Fruit fly (Drosophila melanogaster) whole organism, larva: ENCODE data around the gene Akt.

Experiments
- noc ChIP-seq: fragments of 200-800 bp; sonication (Bioruptor generic); optimal IDR thresholded peaks from 3 replicates; lab custom pipeline; 2019; ENCODE audit warnings: missing biosample characterization, mild to moderate bottlenecking, missing genetic modification characterization, moderate library complexity

Akt gene

DNA sequence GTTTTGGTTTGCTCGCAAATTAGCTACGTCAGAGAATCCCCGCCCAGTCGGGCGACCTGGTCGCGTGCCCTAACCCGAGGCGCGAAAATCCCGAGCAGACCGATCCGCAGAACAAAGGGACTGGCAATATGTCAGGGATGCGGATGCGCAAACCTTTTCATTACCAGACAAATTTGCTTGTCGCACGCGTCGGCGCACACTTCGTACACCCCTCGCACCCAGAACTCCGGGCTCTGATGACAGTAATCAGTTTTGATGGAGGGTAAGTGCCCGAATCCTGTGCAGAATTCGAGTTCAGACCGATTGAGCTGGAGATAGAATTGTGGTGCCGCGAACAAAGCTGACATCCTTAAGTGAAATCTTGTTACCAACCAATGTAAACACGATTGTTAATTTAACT is 53.3 kb downstream of the Akt start:
- no peak for TF ChIP-seq noc (tag; lab: Kevin White, UChicago)

DNA sequence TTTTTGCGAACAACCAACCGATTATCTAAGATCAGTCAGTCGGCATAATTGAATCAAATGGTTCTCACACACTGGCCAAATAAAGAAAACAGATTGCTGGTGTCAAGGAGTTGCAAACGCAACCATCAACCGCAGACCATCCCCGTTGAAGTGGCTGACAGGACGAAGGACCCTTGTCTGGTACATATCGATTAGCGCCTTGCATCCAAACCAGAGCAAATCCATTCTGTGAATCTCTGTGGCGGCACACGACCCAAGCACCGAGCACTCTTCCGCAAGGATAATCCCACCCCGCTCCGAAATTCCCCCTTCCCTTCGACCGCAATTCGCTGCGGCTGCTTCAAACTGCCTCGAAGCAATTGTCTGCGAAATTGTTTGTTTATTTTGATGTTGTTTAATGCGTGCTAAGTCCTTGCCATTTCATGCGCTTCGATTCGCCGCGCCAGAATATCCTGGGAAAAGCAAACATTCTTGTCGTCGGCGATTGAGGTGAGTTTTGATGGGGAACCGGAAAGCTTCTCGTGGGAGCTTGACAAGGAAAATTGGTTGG is 54.4 kb downstream of the Akt start:
- TF ChIP-seq noc (tag; lab: Kevin White, UChicago) = no peak

DNA sequence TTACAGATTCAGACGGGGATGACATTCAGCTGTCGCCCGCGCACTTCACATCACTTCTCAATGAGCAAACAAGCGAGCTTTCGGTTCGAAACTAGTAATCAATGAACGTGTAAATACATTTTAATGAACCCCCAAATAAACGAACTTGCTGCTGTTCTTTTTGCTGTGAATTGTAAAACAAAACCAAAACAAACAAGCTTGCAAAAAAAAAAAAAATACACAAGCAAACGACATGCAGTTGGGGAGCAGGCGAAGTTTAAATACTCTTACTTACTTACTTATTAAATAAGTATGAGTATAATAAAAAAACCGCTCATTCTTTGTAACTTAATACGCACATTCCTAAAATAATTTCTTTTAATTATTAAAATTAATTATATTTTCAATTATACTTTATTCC is 55.2 kb downstream of the Akt start:
- no peak for TF ChIP-seq noc (tag; lab: Kevin White, UChicago)

DNA sequence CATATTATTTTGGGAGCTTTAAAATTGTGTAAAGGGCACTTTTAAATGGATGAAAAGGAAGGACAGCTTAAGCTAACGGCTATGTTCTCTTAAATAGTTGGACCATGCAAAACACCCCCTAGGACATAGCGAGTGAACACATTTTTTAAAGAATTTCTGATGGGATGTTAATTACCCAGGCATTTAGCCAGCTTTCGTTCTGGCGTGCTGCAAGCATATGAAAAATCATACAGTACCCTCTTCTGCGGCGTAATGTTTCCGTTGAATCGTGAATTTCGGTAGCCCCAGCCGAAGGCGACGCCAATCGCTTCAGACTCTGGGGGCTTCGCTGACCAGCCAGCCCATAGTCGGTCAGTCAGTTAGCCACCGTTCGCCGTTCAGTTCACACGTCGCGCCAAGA is 55.7 kb downstream of the Akt start, which contains the start of gene CG6006:
Gene CG6006 (plus strand): TSS at position 301 of the 400 bp plus-strand sequence.
- TF ChIP-seq noc (tag; lab: Kevin White, UChicago) = no peak
